Worm (Caenorhabditis elegans): Measurements from ENCODE around the gene C40C9.3.

Gene C40C9.3

ce11 chrX:13676892-13677291 lies 29.5 kb downstream of the C40C9.3 start, which contains the start of gene gck-4:
Gene gck-4 (plus strand): TSS chrX:13677192.
- TF ChIP-seq zag-1 (tag; optimal IDR thresholded peaks at IDR 0.05) (no peak), ama-1 (optimal IDR thresholded peaks at IDR 0.05) (no peak), ceh-20 (GFP tag; IDR thresholded peaks at IDR 0.05) (no peak), unc-39 (tag; optimal IDR thresholded peaks at IDR 0.05) (no peak), hlh-11 (tag; optimal IDR thresholded peaks at IDR 0.05) (no peak), egl-27 (tag; optimal IDR thresholded peaks at IDR 0.05) (no peak), nhr-10 (tag; optimal IDR thresholded peaks at IDR 0.05) (no peak), hlh-30 (tag; optimal IDR thresholded peaks at IDR 0.05; ENCODE audit: insufficient read depth) (peak; percentile 5), attf-4 (tag; optimal IDR thresholded peaks at IDR 0.05) (no peak), nhr-28 (tag; optimal IDR thresholded peaks at IDR 0.05) (peak; percentile 55), aha-1 (tag) (peak; percentile 16), D1046.2 (GFP tag; IDR thresholded peaks at IDR 0.05) (no peak), cey-2 (tag; optimal IDR thresholded peaks at IDR 0.05; ENCODE audit: borderline replicate concordance, insufficient read depth) (no peak), nhr-41 (GFP tag; IDR thresholded peaks at IDR 0.05) (no peak), F49E8.2 (tag; optimal IDR thresholded peaks at IDR 0.05; ENCODE audit: borderline replicate concordance) (no peak), jun-1 (tag; optimal IDR thresholded peaks at IDR 0.05) (no peak), lir-3 (tag; optimal IDR thresholded peaks at IDR 0.05) (no peak), duxl-1 (tag; optimal IDR thresholded peaks at IDR 0.05; ENCODE audit: poor library complexity) (no peak), arid-1 (GFP tag; conservative IDR thresholded peaks at IDR 0.05) (no peak), lin-29 (GFP tag; IDR thresholded peaks at IDR 0.05) (no peak), egl-43 (GFP tag; IDR thresholded peaks at IDR 0.05) (no peak)

ce11 chrX:13685725-13686124 lies 38.3 kb downstream of the C40C9.3 start:
- TF ChIP-seq nhr-6 (tag; optimal IDR thresholded peaks at IDR 0.05) (peak; percentile 46), dmd-8 (GFP tag; IDR thresholded peaks at IDR 0.05) (no peak), lir-3 (tag; optimal IDR thresholded peaks at IDR 0.05) (no peak), hlh-11 (tag; optimal IDR thresholded peaks at IDR 0.05) (peak; percentile 28), nhr-76 (tag; optimal IDR thresholded peaks at IDR 0.05) (no peak), F26F4.8 (GFP tag; conservative IDR thresholded peaks at IDR 0.05) (no peak), pqm-1 (tag; optimal IDR thresholded peaks at IDR 0.05) (peak; percentile 58), nhr-42 (GFP tag; IDR thresholded peaks at IDR 0.05) (no peak), ZK546.5 (tag; optimal IDR thresholded peaks at IDR 0.05) (no peak), dmd-6 (GFP tag; IDR thresholded peaks at IDR 0.05) (peak; percentile 17; the same call in 1 of the 2 replicates), hlh-30 (tag; optimal IDR thresholded peaks at IDR 0.05; ENCODE audit: insufficient read depth) (peak; percentile 44), F10B5.3 (tag; optimal IDR thresholded peaks at IDR 0.05) (no peak), nhr-237 (tag; optimal IDR thresholded peaks at IDR 0.05) (no peak), dve-1 (tag; optimal IDR thresholded peaks at IDR 0.05; ENCODE audit: insufficient read depth) (peak; percentile 73), daf-16 (GFP tag; optimal IDR thresholded peaks at IDR 0.05) (no peak), daf-16 (tag; optimal IDR thresholded peaks at IDR 0.05) (peak; percentile 60), mdl-1 (tag; optimal IDR thresholded peaks at IDR 0.05) (peak in 1 of 2 experiments; percentile 40), php-3 (GFP tag; IDR thresholded peaks at IDR 0.05) (peak; percentile 76), nhr-28 (tag; optimal IDR thresholded peaks at IDR 0.05) (peak; percentile 29), nhr-77 (tag; optimal IDR thresholded peaks at IDR 0.05) (peak; percentile 14)

- peak; percentile 35; the same call in 1 of the 2 replicates for TF ChIP-seq set-16 (GFP tag; IDR thresholded peaks at IDR 0.05)
- no peak for TF ChIP-seq nhr-10 (tag; optimal IDR thresholded peaks at IDR 0.05)
- peak; percentile 96 for TF ChIP-seq aha-1 (tag)
- no peak for TF ChIP-seq Y48G9A.11 (GFP tag; IDR thresholded peaks at IDR 0.05)
- TF ChIP-seq tra-1 (GFP tag; IDR thresholded peaks at IDR 0.05) = peak; percentile 27; the same call in 1 of the 2 replicates
- no peak for TF ChIP-seq lin-38 (GFP tag; IDR thresholded peaks at IDR 0.05)
- TF ChIP-seq ztf-7 (tag; optimal IDR thresholded peaks at IDR 0.05) = no peak
- TF ChIP-seq nhr-11 (tag; optimal IDR thresholded peaks at IDR 0.05) = no peak
- TF ChIP-seq sdz-12 (GFP tag; optimal IDR thresholded peaks at IDR 0.05) = no peak
- TF ChIP-seq gei-8 (GFP tag; optimal IDR thresholded peaks at IDR 0.05) = no peak
- TF ChIP-seq hif-1 (tag; optimal IDR thresholded peaks at IDR 0.05) = peak in 1 of 2 experiments; percentile 17
- peak; percentile 14 for TF ChIP-seq fkh-10 (GFP tag; optimal IDR thresholded peaks at IDR 0.05)
- TF ChIP-seq lin-13 (GFP tag; optimal IDR thresholded peaks at IDR 0.05) = peak; percentile 35
- 0 out of 2 replicates have a peak, but pooled peaks have one; percentile 50 for TF ChIP-seq ctbp-1 (GFP tag; IDR thresholded peaks at IDR 0.05)
- TF ChIP-seq lin-39 (tag; optimal IDR thresholded peaks at IDR 0.05) = no peak
- TF ChIP-seq egl-43 (GFP tag; IDR thresholded peaks at IDR 0.05) = peak; percentile 75
- TF ChIP-seq nhr-111 (GFP tag; optimal IDR thresholded peaks at IDR 0.05) = no peak
Observed at ce11 chrX:13687111-13687512, 39.7 kb downstream of the C40C9.3 start.

Measured in whole organism, L4 larva.